Worm (Caenorhabditis elegans): ENCODE results near the gene twk-17.

The twk-17 gene

DNA sequence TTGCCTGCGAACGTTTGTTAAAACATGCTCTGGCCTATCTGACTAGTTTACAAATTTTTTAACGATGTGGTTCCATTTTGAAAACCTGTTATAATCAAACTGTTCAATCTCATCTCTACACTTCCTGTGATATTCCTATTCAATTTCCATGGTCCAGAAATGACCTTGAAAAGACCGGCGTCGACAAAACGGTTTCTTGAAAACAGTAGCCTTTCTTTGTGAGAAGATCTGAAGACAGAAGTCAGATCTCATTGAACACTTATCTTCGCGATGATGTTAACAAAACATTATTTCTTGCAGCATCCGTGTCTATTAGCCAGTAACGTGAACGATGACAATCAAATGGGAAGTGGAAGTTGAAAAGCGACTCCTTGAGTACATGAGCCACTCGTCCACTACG is 11.3 kb downstream of the twk-17 start, which contains the start of gene C44E12.1:
Gene C44E12.1, plus strand, starts transcription at position 301 of the 400 bp plus-strand sequence.
- TF ChIP-seq nhr-76 (tag; optimal IDR thresholded peaks at IDR 0.05), result no peak
- no peak for TF ChIP-seq nhr-2 (tag; optimal IDR thresholded peaks at IDR 0.05)
- no peak for TF ChIP-seq bed-3 (GFP tag; optimal IDR thresholded peaks at IDR 0.05)
- TF ChIP-seq mls-2 (tag; optimal IDR thresholded peaks at IDR 0.05), result no peak
- no peak for TF ChIP-seq ceh-43 (GFP tag; optimal IDR thresholded peaks at IDR 0.05)
- no peak for TF ChIP-seq flh-1 (GFP tag; optimal IDR thresholded peaks at IDR 0.05)
- TF ChIP-seq ceh-83 (GFP tag; optimal IDR thresholded peaks at IDR 0.05), result no peak
- TF ChIP-seq mab-5 (tag; optimal IDR thresholded peaks at IDR 0.05), result no peak
- TF ChIP-seq nhr-12 (tag; optimal IDR thresholded peaks at IDR 0.05), result no peak
- TF ChIP-seq blmp-1 (tag; optimal IDR thresholded peaks at IDR 0.05), result no peak
- no peak for TF ChIP-seq snpc-4 (tag; optimal IDR thresholded peaks at IDR 0.05)
- no peak for TF ChIP-seq M03D4.4 (tag; optimal IDR thresholded peaks at IDR 0.05)
- TF ChIP-seq ceh-39 (tag; optimal IDR thresholded peaks at IDR 0.05), result no peak
- no peak for TF ChIP-seq nhr-237 (tag; optimal IDR thresholded peaks at IDR 0.05)
- no peak for TF ChIP-seq lsy-2 (tag; optimal IDR thresholded peaks at IDR 0.05)

DNA sequence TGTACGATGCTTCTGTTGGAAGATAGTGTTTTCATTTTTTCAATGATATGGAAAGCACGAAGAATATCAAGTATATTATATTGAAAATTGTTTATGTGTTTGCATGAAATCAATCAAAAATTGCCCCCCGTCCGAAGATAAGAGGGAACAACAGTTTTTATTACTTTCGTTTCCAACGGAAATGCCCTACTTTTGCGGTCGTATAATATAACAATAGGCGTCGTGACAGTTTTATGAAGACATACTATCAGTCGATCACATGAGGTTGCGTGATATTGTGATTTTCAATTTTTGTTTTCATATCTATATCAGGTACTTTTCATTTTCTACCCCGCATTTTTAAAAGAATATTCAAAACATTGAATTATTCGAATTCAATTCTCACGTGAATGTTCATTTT is 11.9 kb downstream of the twk-17 start:
- no peak for TF ChIP-seq unc-120 (tag; optimal IDR thresholded peaks at IDR 0.05; ENCODE audit: poor library complexity, severe bottlenecking)
- TF ChIP-seq elt-1 (tag; optimal IDR thresholded peaks at IDR 0.05; ENCODE audit: borderline replicate concordance, insufficient read depth), result no peak
- TF ChIP-seq mab-5 (tag; optimal IDR thresholded peaks at IDR 0.05), result no peak
- no peak for TF ChIP-seq tbx-8 (GFP tag; optimal IDR thresholded peaks at IDR 0.05)
- TF ChIP-seq nhr-12 (tag; optimal IDR thresholded peaks at IDR 0.05), result no peak
- TF ChIP-seq snpc-4 (tag; optimal IDR thresholded peaks at IDR 0.05), result no peak
- TF ChIP-seq pha-4 (tag; optimal IDR thresholded peaks at IDR 0.05), result no peak
- TF ChIP-seq nhr-237 (tag; optimal IDR thresholded peaks at IDR 0.05), result no peak
- TF ChIP-seq M03D4.4 (tag; optimal IDR thresholded peaks at IDR 0.05), result no peak
- TF ChIP-seq lin-13 (tag; optimal IDR thresholded peaks at IDR 0.05), result no peak
- no peak for TF ChIP-seq unc-39 (tag; optimal IDR thresholded peaks at IDR 0.05)

- TF ChIP-seq drap-1 (GFP tag; optimal IDR thresholded peaks at IDR 0.05), result no peak
- TF ChIP-seq lsy-2 (tag; optimal IDR thresholded peaks at IDR 0.05), result no peak
- TF ChIP-seq nhr-76 (tag; optimal IDR thresholded peaks at IDR 0.05), result no peak
- no peak for TF ChIP-seq pha-4 (tag; optimal IDR thresholded peaks at IDR 0.05)
- TF ChIP-seq unc-62 (GFP tag; optimal IDR thresholded peaks at IDR 0.05), result no peak
- no peak for TF ChIP-seq ceh-43 (GFP tag; optimal IDR thresholded peaks at IDR 0.05)
- TF ChIP-seq lin-13 (tag; optimal IDR thresholded peaks at IDR 0.05), result no peak
- TF ChIP-seq cnd-1 (tag; optimal IDR thresholded peaks at IDR 0.05), result no peak
- no peak for TF ChIP-seq zip-8 (tag; optimal IDR thresholded peaks at IDR 0.05)
- no peak for TF ChIP-seq unc-39 (tag; optimal IDR thresholded peaks at IDR 0.05)
- no peak for TF ChIP-seq nhr-12 (tag; optimal IDR thresholded peaks at IDR 0.05)
- no peak for TF ChIP-seq tbx-8 (GFP tag; optimal IDR thresholded peaks at IDR 0.05)
- no peak for TF ChIP-seq snpc-4 (tag; optimal IDR thresholded peaks at IDR 0.05)
These were observed 13.8 kb downstream of the twk-17 start for ce11 chrX:7593931-7594544.

DNA sequence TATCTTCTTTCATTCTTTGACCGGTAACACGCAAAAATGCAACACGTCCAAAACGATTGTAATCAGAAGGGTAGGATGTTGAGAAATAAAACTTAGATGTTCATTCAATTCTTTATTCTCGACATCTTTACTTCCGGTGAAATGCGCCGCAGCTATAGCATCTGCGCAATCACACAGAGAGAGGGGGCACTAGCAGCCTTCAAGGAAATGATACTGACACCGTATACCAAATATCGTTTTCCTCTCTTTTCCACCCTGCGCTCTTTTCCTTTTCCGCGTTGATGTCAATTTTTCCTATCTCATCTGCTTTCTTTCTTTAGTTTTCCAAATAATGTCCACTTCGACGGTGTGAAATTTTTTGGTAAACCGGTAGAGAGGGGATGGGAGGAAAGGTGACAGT is 17.1 kb downstream of the twk-17 start:
- no peak for TF ChIP-seq drap-1 (GFP tag; optimal IDR thresholded peaks at IDR 0.05)
- no peak for TF ChIP-seq cnd-1 (tag; optimal IDR thresholded peaks at IDR 0.05)
- no peak for TF ChIP-seq nhr-12 (tag; optimal IDR thresholded peaks at IDR 0.05)
- no peak for TF ChIP-seq M03D4.4 (tag; optimal IDR thresholded peaks at IDR 0.05)
- no peak for TF ChIP-seq elt-1 (tag; optimal IDR thresholded peaks at IDR 0.05; ENCODE audit: borderline replicate concordance, insufficient read depth)
- TF ChIP-seq unc-39 (tag; optimal IDR thresholded peaks at IDR 0.05), result no peak
- TF ChIP-seq bed-3 (GFP tag; optimal IDR thresholded peaks at IDR 0.05), result no peak
- TF ChIP-seq nhr-28 (tag; optimal IDR thresholded peaks at IDR 0.05), result no peak

ce11 chrX:7587741-7588235 is 20.1 kb downstream of the twk-17 start:
- no peak for TF ChIP-seq sem-2 (GFP tag; optimal IDR thresholded peaks at IDR 0.05)
- TF ChIP-seq mab-5 (tag; optimal IDR thresholded peaks at IDR 0.05), result no peak
- no peak for TF ChIP-seq ces-1 (GFP tag; optimal IDR thresholded peaks at IDR 0.05)
- no peak for TF ChIP-seq drap-1 (GFP tag; optimal IDR thresholded peaks at IDR 0.05)
- TF ChIP-seq sptf-1 (tag; optimal IDR thresholded peaks at IDR 0.05), result no peak
